Worm (Caenorhabditis elegans): Measurements from ENCODE around the gene Y43F8B.20.

DNA sequence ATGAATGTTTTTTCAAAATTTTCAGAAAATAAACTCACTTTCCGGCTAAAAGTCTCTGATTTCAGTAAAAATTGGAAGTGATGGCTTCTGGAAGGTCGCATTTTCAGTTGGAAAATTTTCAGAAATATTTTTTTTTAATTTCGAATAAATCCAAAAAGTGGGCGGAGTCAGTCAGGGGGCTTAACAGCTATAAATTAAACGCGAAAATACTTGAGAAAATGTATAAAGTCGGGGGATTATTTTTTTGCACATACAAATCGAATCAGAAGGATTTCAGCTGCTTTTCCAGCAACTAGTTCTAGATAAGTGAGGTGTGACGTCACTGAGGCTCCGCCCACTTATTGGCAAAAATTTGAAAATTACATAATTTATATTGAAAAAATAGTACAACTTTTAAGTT, 16.6 kb downstream of the Y43F8B.20 start, which contains the start of gene Y43F8B.2:
- TF ChIP-seq ztf-23 (GFP tag; IDR thresholded peaks at IDR 0.05) = no peak
- no peak for TF ChIP-seq ztf-29 (GFP tag; IDR thresholded peaks at IDR 0.05)
- TF ChIP-seq ref-1 (GFP tag; conservative IDR thresholded peaks at IDR 0.05) = no peak
- TF ChIP-seq klf-2 (GFP tag; conservative IDR thresholded peaks at IDR 0.05) = no peak
- TF ChIP-seq flt-1 (GFP tag; IDR thresholded peaks at IDR 0.05) = no peak
- no peak for TF ChIP-seq tab-1 (GFP tag; IDR thresholded peaks at IDR 0.05)
- TF ChIP-seq T22C8.4 (GFP tag; IDR thresholded peaks at IDR 0.05) = no peak
- TF ChIP-seq cog-1 (tag; optimal IDR thresholded peaks at IDR 0.05) = no peak

Data from whole organism, midembryonic.